Worm (Caenorhabditis elegans) whole organism, L3 larva: ENCODE results near the gene inx-18.

Experiments
- aly-2 ChIP-seq: fragments of 150-350 bp; optimal IDR thresholded peaks from 2 replicates; lab custom pipeline; 2014; ENCODE audit warnings: missing biosample characterization, missing genetic modification characterization
- ama-1 ChIP-seq: fragments of 150-350 bp; optimal IDR thresholded peaks from 2 replicates; lab custom pipeline; 2018
- elt-2 ChIP-seq: sonication (generic microtip); optimal IDR thresholded peaks from 2 replicates; lab custom pipeline; 2016; ENCODE audit warnings: missing genetic modification reagents, mild to moderate bottlenecking, missing genetic modification characterization, missing compliant biosample characterization
- fos-1 ChIP-seq: fragments of 150-350 bp; optimal IDR thresholded peaks from 2 replicates; lab custom pipeline; 2014; ENCODE audit warnings: missing biosample characterization, missing genetic modification characterization
- jun-1 ChIP-seq: fragments of 150-350 bp; optimal IDR thresholded peaks from 2 replicates; lab custom pipeline; 2014; ENCODE audit warnings: missing biosample characterization, missing genetic modification reagents, missing genetic modification characterization
- lin-39 ChIP-seq: fragments of 150-350 bp; optimal IDR thresholded peaks from 2 replicates; lab custom pipeline; 2018; ENCODE audit warnings: missing biosample characterization, missing genetic modification reagents, missing genetic modification characterization
- mdl-1 ChIP-seq: fragments of 150-350 bp; optimal IDR thresholded peaks from 2 replicates; lab custom pipeline; 2014; ENCODE audit warnings: missing biosample characterization, missing genetic modification characterization
- mml-1 ChIP-seq: fragments of 150-350 bp; sonication (generic microtip); optimal IDR thresholded peaks from 3 replicates; lab custom pipeline; 2014; ENCODE audit warnings: missing biosample characterization, missing genetic modification characterization
- nfya-1 ChIP-seq: sonication (generic microtip); optimal IDR thresholded peaks from 2 replicates; lab custom pipeline; 2017; ENCODE audit warnings: missing genetic modification characterization, mild to moderate bottlenecking, missing compliant biosample characterization, antibody characterized with exemption, moderate library complexity; ENCODE audit not compliant: insufficient read depth
- nhr-12 ChIP-seq: fragments of 150-350 bp; optimal IDR thresholded peaks from 2 replicates; lab custom pipeline; 2014; ENCODE audit warnings: missing biosample characterization, missing genetic modification characterization
- nhr-25 ChIP-seq: sonication (generic microtip); optimal IDR thresholded peaks from 2 replicates; lab custom pipeline; 2017; ENCODE audit warnings: missing biosample characterization, missing genetic modification characterization
- nhr-77 ChIP-seq: fragments of 150-350 bp; optimal IDR thresholded peaks from 2 replicates; lab custom pipeline; 2014; ENCODE audit warnings: missing biosample characterization, missing genetic modification characterization
- pha-4 ChIP-seq: fragments of 150-350 bp; optimal IDR thresholded peaks from 2 replicates; lab custom pipeline; 2014; ENCODE audit warnings: missing biosample characterization, missing genetic modification reagents, missing genetic modification characterization
- snpc-4 ChIP-seq: fragments of 150-350 bp; optimal IDR thresholded peaks from 2 replicates; lab custom pipeline; 2014; ENCODE audit warnings: missing biosample characterization, missing genetic modification characterization

DNA sequence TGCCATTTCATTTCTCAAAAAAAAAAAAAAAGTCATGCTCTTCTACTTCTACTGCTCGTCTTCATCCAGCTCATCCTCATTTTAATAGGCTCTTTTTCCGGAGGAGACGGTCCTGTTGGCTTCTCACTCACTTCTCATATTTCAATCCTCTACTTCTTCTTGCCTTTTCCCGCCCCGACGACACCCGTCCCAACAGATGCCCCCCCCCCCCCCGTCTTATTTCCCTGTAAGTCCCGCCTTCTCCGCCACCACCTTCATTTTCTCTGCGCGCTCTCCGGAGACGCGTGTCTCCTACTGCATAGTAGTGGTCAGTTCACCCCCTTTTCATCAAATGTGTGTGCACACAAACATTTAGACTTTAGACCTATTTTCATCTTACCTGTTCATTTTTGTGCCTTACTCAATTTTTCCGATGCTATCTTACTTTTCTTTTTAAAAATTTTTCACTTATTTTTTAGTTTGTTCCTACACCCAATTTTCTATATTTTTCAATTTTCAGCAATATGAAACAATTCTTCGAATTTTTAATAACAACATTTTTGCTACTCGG, 47.3 kb upstream of the inx-18 start, which contains the start of gene efn-4:
- TF ChIP-seq nhr-12 (tag; lab: Kevin White, UChicago) (no peak), nfya-1 (tag; lab: Kevin White, UChicago) (no peak), lin-39 (no peak), ama-1 (lab: Kevin White, UChicago) (no peak), snpc-4 (no peak), aly-2 (tag; lab: Kevin White, UChicago) (no peak), elt-2 (no peak), nhr-77 (tag; lab: Kevin White, UChicago) (no peak), nhr-25 (tag; lab: Kevin White, UChicago) (no peak), pha-4 (tag; lab: Kevin White, UChicago) (no peak), fos-1 (no peak), jun-1 (tag; lab: Kevin White, UChicago) (no peak), mdl-1 (tag; lab: Kevin White, UChicago) (no peak), mml-1 (tag; lab: Kevin White, UChicago) (no peak)
